Worm (Caenorhabditis elegans) whole organism, L4/young adult: ENCODE results near the gene Y50D7A.8.

Experiments
- W03F9.2 ChIP-seq: fragments of 150-350 bp; optimal IDR thresholded peaks from 2 replicates; lab custom pipeline; 2014; ENCODE audit warnings: missing biosample characterization, missing genetic modification characterization
- him-1 ChIP-seq: sonication (generic microtip); optimal IDR thresholded peaks from 2 replicates; lab custom pipeline; 2016; ENCODE audit warnings: missing genotype, missing genetic modification reagents, missing genetic modification characterization, missing compliant biosample characterization

ce11 chrIII:382470-382869, 39.4 kb upstream of the Y50D7A.8 start, which contains the start of gene K10F12.7:
- TF ChIP-seq him-1 (tag; lab: Kevin White, UChicago) = no peak
- no peak for TF ChIP-seq W03F9.2 (tag; lab: Kevin White, UChicago)
